Worm (Caenorhabditis elegans) whole organism, early embryonic: ENCODE measurements around the gene F02D8.4.

Experiments used
- F13C5.2 ChIP-seq: sonication (generic microtip); optimal IDR thresholded peaks from 2 replicates; lab custom pipeline; 2017; ENCODE audit warnings: mild to moderate bottlenecking, missing genetic modification characterization, inconsistent platforms, missing compliant biosample characterization
- aly-1 ChIP-seq: sonication (generic microtip); optimal IDR thresholded peaks from 2 replicates; lab custom pipeline; 2016; ENCODE audit warnings: missing genetic modification characterization, missing compliant biosample characterization
- ama-1 ChIP-seq: fragments of 150-350 bp; optimal IDR thresholded peaks from 2 replicates; lab custom pipeline; 2014
- sea-1 ChIP-seq: fragments of 200-800 bp; sonication (Bioruptor generic); conservative IDR thresholded peaks from 2 replicates; pipeline ENCODE4 v1.3.6; 2022; ENCODE audit warnings: missing genetic modification characterization, missing compliant biosample characterization

DNA sequence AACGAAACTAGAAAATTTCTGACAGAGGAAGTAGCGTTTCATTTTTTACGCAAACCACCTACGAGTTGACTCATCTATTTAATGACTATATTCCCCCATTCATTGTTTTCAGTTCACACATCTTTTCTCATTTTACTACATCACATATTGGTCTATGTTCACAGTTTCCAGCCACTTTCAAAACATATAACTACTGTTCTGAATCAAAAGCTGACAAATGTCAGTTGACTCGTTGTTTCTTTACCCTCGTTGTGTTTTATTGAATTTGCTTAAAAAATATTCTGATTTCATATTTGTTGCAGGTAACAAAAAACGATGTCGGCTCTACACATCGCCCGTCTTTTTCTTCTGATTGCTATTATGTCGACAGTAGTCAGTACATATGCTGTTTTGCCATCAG lies 13.6 kb upstream of the F02D8.4 start, which contains the start of gene nlp-59:
- no peak for TF ChIP-seq aly-1 (tag; lab: Kevin White, UChicago)
- TF ChIP-seq ama-1 (lab: Kevin White, UChicago) = no peak
- no peak for TF ChIP-seq sea-1 (GFP tag; lab: Robert Waterston, UW)
- TF ChIP-seq F13C5.2 = no peak
